Worm (Caenorhabditis elegans) whole organism, L1 larva: ENCODE data around the gene oac-2.
A peak's percentile ranks its signal among the peaks of the same experiment; 100 is the strongest.

Experiments
- aly-2 ChIP-seq: fragments of 150-350 bp; optimal IDR thresholded peaks from 2 replicates; lab custom pipeline; 2014; ENCODE audit warnings: missing biosample characterization, missing genetic modification characterization
- ceh-82 ChIP-seq, 3 experiments: fragments of 150-350 bp in 1 of 3; sonication (generic microtip) in 2 of 3; optimal IDR thresholded peaks; 2 replicates each; lab custom pipeline; 2014 to 2017; ENCODE audit warnings: missing biosample characterization in 3 of 3, missing genetic modification characterization in 3 of 3
- efl-1 ChIP-seq, 4 experiments: fragments of 150-350 bp; optimal IDR thresholded peaks in 3 of 4; peaks in 1 of 4; 1 replicate in 1 of 4; 2 replicates in 3 of 4; lab custom pipeline; 2014; ENCODE audit warnings: missing biosample characterization in 2 of 4, missing genetic modification characterization in 2 of 4, missing genetic modification reagents in 2 of 4
- efl-3 ChIP-seq: fragments of 200-800 bp; sonication (Bioruptor generic); optimal IDR thresholded peaks from 2 replicates; lab custom pipeline; 2018; ENCODE audit warnings: mild to moderate bottlenecking, missing genetic modification characterization, missing compliant biosample characterization
- egl-13 ChIP-seq: sonication (generic microtip); optimal IDR thresholded peaks from 2 replicates; lab custom pipeline; 2016; ENCODE audit warnings: missing genotype, missing genetic modification reagents, missing genetic modification characterization, missing compliant biosample characterization
- ets-5 ChIP-seq: fragments of 200-800 bp; sonication (Bioruptor generic); IDR thresholded peaks from 2 replicates; pipeline ENCODE4 v1.3.6; 2022; ENCODE audit warnings: missing genetic modification characterization, missing compliant biosample characterization
- fkh-4 ChIP-seq: sonication (generic microtip); optimal IDR thresholded peaks from 2 replicates; lab custom pipeline; 2016; ENCODE audit warnings: missing compliant biosample characterization, missing genetic modification characterization, borderline replicate concordance
- fkh-8 ChIP-seq: sonication (generic microtip); optimal IDR thresholded peaks from 2 replicates; lab custom pipeline; 2016; ENCODE audit warnings: mild to moderate bottlenecking, missing genetic modification characterization, missing compliant biosample characterization
- fos-1 ChIP-seq: fragments of 150-350 bp; optimal IDR thresholded peaks from 2 replicates; lab custom pipeline; 2014; ENCODE audit warnings: missing biosample characterization, missing genetic modification characterization
- lin-13 ChIP-seq: fragments of 150-350 bp; optimal IDR thresholded peaks from 2 replicates; lab custom pipeline; 2014; ENCODE audit warnings: missing biosample characterization, missing genetic modification reagents, missing genetic modification characterization
- lin-14 ChIP-seq: fragments of 200-800 bp; sonication (Bioruptor generic); optimal IDR thresholded peaks from 2 replicates; lab custom pipeline; 2018; ENCODE audit warnings: mild to moderate bottlenecking, missing genetic modification characterization, moderate library complexity, missing compliant biosample characterization
- lin-15B ChIP-seq: fragments of 150-350 bp; sonication (generic microtip); optimal IDR thresholded peaks from 3 replicates; lab custom pipeline; 2014; ENCODE audit warnings: missing biosample characterization, missing genetic modification characterization
- mef-2 ChIP-seq: fragments of 150-350 bp; optimal IDR thresholded peaks from 2 replicates; lab custom pipeline; 2014; ENCODE audit warnings: missing biosample characterization, missing genetic modification characterization
- mep-1 ChIP-seq: fragments of 150-350 bp; optimal IDR thresholded peaks from 2 replicates; lab custom pipeline; 2014; ENCODE audit warnings: missing biosample characterization, missing genetic modification characterization
- nhr-19 ChIP-seq: fragments of 200-800 bp; sonication (Bioruptor generic); conservative IDR thresholded peaks from 2 replicates; pipeline ENCODE4 v1.3.6; 2022; ENCODE audit warnings: missing genetic modification characterization, missing compliant biosample characterization
- nhr-20 ChIP-seq: sonication (generic microtip); optimal IDR thresholded peaks from 2 replicates; lab custom pipeline; 2016; ENCODE audit warnings: mild to moderate bottlenecking, missing genetic modification characterization, missing compliant biosample characterization
- nhr-237 ChIP-seq: fragments of 150-350 bp; optimal IDR thresholded peaks from 2 replicates; lab custom pipeline; 2014; ENCODE audit warnings: missing biosample characterization, missing genetic modification characterization
- nhr-28 ChIP-seq: fragments of 150-350 bp; optimal IDR thresholded peaks from 2 replicates; lab custom pipeline; 2014; ENCODE audit warnings: missing biosample characterization, missing genetic modification characterization
- nhr-47 ChIP-seq: sonication (generic microtip); optimal IDR thresholded peaks from 2 replicates; lab custom pipeline; 2016; ENCODE audit warnings: mild to moderate bottlenecking, missing genetic modification characterization, moderate library complexity, missing compliant biosample characterization
- nhr-76 ChIP-seq: sonication (generic microtip); optimal IDR thresholded peaks from 2 replicates; lab custom pipeline; 2017; ENCODE audit warnings: missing biosample characterization, missing genetic modification characterization
- pag-3 ChIP-seq: sonication (generic microtip); optimal IDR thresholded peaks from 2 replicates; lab custom pipeline; 2017; ENCODE audit warnings: missing genetic modification characterization, mild to moderate bottlenecking, missing compliant biosample characterization, antibody characterized with exemption, borderline replicate concordance; ENCODE audit not compliant: insufficient read depth
- pax-3 ChIP-seq: fragments of 200-800 bp; sonication (Bioruptor generic); optimal IDR thresholded peaks from 2 replicates; lab custom pipeline; 2018; ENCODE audit warnings: mild to moderate bottlenecking, missing genetic modification characterization, moderate library complexity, missing compliant biosample characterization
- snpc-4 ChIP-seq: fragments of 150-350 bp; optimal IDR thresholded peaks from 2 replicates; lab custom pipeline; 2014; ENCODE audit warnings: missing biosample characterization, missing genetic modification characterization
- snu-23 ChIP-seq: sonication (generic microtip); optimal IDR thresholded peaks from 2 replicates; lab custom pipeline; 2016; ENCODE audit warnings: missing genetic modification characterization, missing compliant biosample characterization
- sptf-1 ChIP-seq: fragments of 150-350 bp; optimal IDR thresholded peaks from 2 replicates; lab custom pipeline; 2014; ENCODE audit warnings: missing biosample characterization, missing genetic modification characterization
- swsn-7 ChIP-seq: sonication (generic microtip); optimal IDR thresholded peaks from 2 replicates; lab custom pipeline; 2016; ENCODE audit warnings: missing genetic modification characterization, missing compliant biosample characterization
- tbx-2 ChIP-seq: sonication (generic microtip); optimal IDR thresholded peaks from 2 replicates; lab custom pipeline; 2016; ENCODE audit warnings: missing genetic modification characterization, missing compliant biosample characterization
- unc-130 ChIP-seq: fragments of 150-350 bp; optimal IDR thresholded peaks from 2 replicates; lab custom pipeline; 2017; ENCODE audit warnings: missing biosample characterization, missing genetic modification characterization, inconsistent platforms
- unc-86 ChIP-seq: sonication (generic microtip); optimal IDR thresholded peaks from 2 replicates; lab custom pipeline; 2016; ENCODE audit warnings: missing genetic modification characterization, missing compliant biosample characterization
- zag-1 ChIP-seq: fragments of 150-350 bp; optimal IDR thresholded peaks from 2 replicates; lab custom pipeline; 2014; ENCODE audit warnings: missing biosample characterization, missing genetic modification characterization
- ztf-11 ChIP-seq, 2 experiments: sonication (generic microtip); optimal IDR thresholded peaks; 2 replicates each; lab custom pipeline; 2016 to 2017; ENCODE audit warnings: missing genetic modification characterization in 2 of 2, missing biosample characterization in 1 of 2, missing compliant biosample characterization in 1 of 2

Gene oac-2

ce11 chrV:3505745-3506144 is 30.8 kb upstream of the oac-2 start (continued):
- no peak for TF ChIP-seq efl-1 (optimal IDR thresholded peaks at IDR 0.05; lab: Kevin White, UChicago)
- TF ChIP-seq efl-1 (GFP tag; optimal IDR thresholded peaks at IDR 0.05 in 1 of 2; lab: Kevin White, UChicago), result no peak
- TF ChIP-seq nhr-28 (tag; lab: Kevin White, UChicago), result no peak
- no peak for TF ChIP-seq sptf-1 (tag; lab: Kevin White, UChicago)
- TF ChIP-seq, all 84 proteins: peak for 12

ce11 chrV:3502038-3502437 is 27.1 kb upstream of the oac-2 start, which contains the start of the genes C07G3.8 and C07G3.10:
Gene C07G3.8 (minus strand): TSS chrV:3502138.
Gene C07G3.10 (plus strand): TSS chrV:3502307.
- TF ChIP-seq nhr-76 (tag; lab: Kevin White, UChicago) (no peak), unc-130 (no peak), ets-5 (GFP tag; lab: Robert Waterston, UW) (no peak), ztf-11 (tag; optimal IDR thresholded peaks at IDR 0.05; lab: Kevin White, UChicago) (no peak), pag-3 (tag; lab: Kevin White, UChicago) (no peak), nhr-20 (no peak), nhr-19 (GFP tag; lab: Robert Waterston, UW) (no peak), snpc-4 (tag; lab: Kevin White, UChicago) (no peak)

ce11 chrV:3496880-3497279 is 22.0 kb upstream of the oac-2 start, which contains the start of gene C07G3.15:
Gene C07G3.15 (minus strand): TSS chrV:3496980.
- TF ChIP-seq unc-86 (tag; lab: Kevin White, UChicago), result no peak
- TF ChIP-seq lin-13, result no peak
- no peak for TF ChIP-seq nhr-20
- TF ChIP-seq swsn-7 (tag; lab: Kevin White, UChicago), result no peak
- TF ChIP-seq zag-1 (tag; lab: Kevin White, UChicago), result no peak

ce11 chrV:3490435-3490834 is 15.5 kb upstream of the oac-2 start, which contains the start of gene srbc-36:
Gene srbc-36 (minus strand): TSS chrV:3490535.
- no peak for TF ChIP-seq ceh-82 (tag; optimal IDR thresholded peaks at IDR 0.05; lab: Kevin White, UChicago)
- TF ChIP-seq ztf-11 (tag; optimal IDR thresholded peaks at IDR 0.05; lab: Kevin White, UChicago), result no peak
- no peak for TF ChIP-seq efl-3 (GFP tag; lab: Kevin White, UChicago)
- no peak for TF ChIP-seq pax-3 (tag; lab: Kevin White, UChicago)
- no peak for TF ChIP-seq mef-2 (tag; lab: Kevin White, UChicago)
- no peak for TF ChIP-seq nhr-237 (tag; lab: Kevin White, UChicago)
- TF ChIP-seq fos-1 (tag; lab: Kevin White, UChicago), result no peak
- no peak for TF ChIP-seq nhr-47 (tag; lab: Kevin White, UChicago)
- TF ChIP-seq lin-15B (tag; lab: Kevin White, UChicago), result no peak
- TF ChIP-seq snu-23 (GFP tag; lab: Kevin White, UChicago), result no peak
- TF ChIP-seq snpc-4 (tag; lab: Kevin White, UChicago), result no peak
- TF ChIP-seq fkh-4 (tag; lab: Kevin White, UChicago), result no peak
- no peak for TF ChIP-seq tbx-2 (tag; lab: Kevin White, UChicago)

- TF ChIP-seq lin-14 (no peak), mep-1 (no peak), egl-13 (tag; lab: Kevin White, UChicago) (no peak), aly-2 (tag; lab: Kevin White, UChicago) (no peak)
- TF ChIP-seq, all 84 proteins: peak for 0
These were observed 11.9 kb upstream of the oac-2 start, which contains the start of gene srbc-32 for ce11 chrV:3486857-3487256. Gene srbc-32 (minus strand): TSS chrV:3486957.

ce11 chrV:3484702-3485101 is 9.8 kb upstream of the oac-2 start, which contains the start of gene srbc-33:
Gene srbc-33 (minus strand): TSS chrV:3484802.
- TF ChIP-seq fkh-8 (tag; lab: Kevin White, UChicago), result peak; percentile 16
- no peak for TF ChIP-seq ceh-82 (tag; optimal IDR thresholded peaks at IDR 0.05; lab: Kevin White, UChicago)
